Worm (Caenorhabditis elegans) whole organism, young adult: ENCODE data around the gene F35C11.5.
A peak's percentile ranks its signal among the peaks of the same experiment; 100 is the strongest.

Source experiments
- C17E4.6 ChIP-seq: fragments of 200-800 bp; sonication (Bioruptor generic); IDR thresholded peaks from 2 replicates; pipeline ENCODE4 v1.3.6; 2022; ENCODE audit warnings: missing genetic modification reagents, missing genetic modification characterization, missing compliant biosample characterization
- F22D6.2 ChIP-seq: sonication (generic microtip); optimal IDR thresholded peaks from 2 replicates; lab custom pipeline; 2016; ENCODE audit warnings: mild to moderate bottlenecking, missing genetic modification characterization, missing compliant biosample characterization
- F23B12.7 ChIP-seq: sonication (generic microtip); optimal IDR thresholded peaks from 2 replicates; lab custom pipeline; 2017; ENCODE audit warnings: missing genetic modification characterization, mild to moderate bottlenecking, missing compliant biosample characterization, antibody characterized with exemption, moderate library complexity; ENCODE audit not compliant: insufficient read depth
- F33H1.4 ChIP-seq: fragments of 200-800 bp; sonication (Bioruptor generic); IDR thresholded peaks from 2 replicates; pipeline ENCODE4 v1.3.6; 2022; ENCODE audit warnings: missing genetic modification reagents, missing genetic modification characterization, missing compliant biosample characterization
- F49E8.2 ChIP-seq: sonication (generic microtip); optimal IDR thresholded peaks from 3 replicates; lab custom pipeline; 2017; ENCODE audit warnings: missing genetic modification characterization, mild to moderate bottlenecking, missing compliant biosample characterization, antibody characterized with exemption, moderate library complexity; ENCODE audit not compliant: insufficient read depth
- Y56A3A.18 ChIP-seq: fragments of 200-800 bp; sonication (Bioruptor generic); IDR thresholded peaks from 2 replicates; pipeline ENCODE4 v1.3.6; 2022; ENCODE audit warnings: missing genetic modification reagents, missing genetic modification characterization, missing compliant biosample characterization
- Y67H2A.10 ChIP-seq: fragments of 200-800 bp; sonication (Bioruptor generic); conservative IDR thresholded peaks from 2 replicates; pipeline ENCODE4 v1.3.6; 2022; ENCODE audit warnings: missing genetic modification reagents, missing genetic modification characterization, missing compliant biosample characterization
- aptf-3 ChIP-seq: fragments of 200-800 bp; sonication (Bioruptor generic); IDR thresholded peaks from 2 replicates; pipeline ENCODE4 v1.3.6; 2022; ENCODE audit warnings: missing genetic modification characterization, missing compliant biosample characterization
- athp-1 ChIP-seq: sonication (generic microtip); optimal IDR thresholded peaks from 2 replicates; lab custom pipeline; 2017; ENCODE audit warnings: mild to moderate bottlenecking, missing genetic modification characterization, missing compliant biosample characterization
- attf-5 ChIP-seq: fragments of 200-800 bp; sonication (Bioruptor generic); optimal IDR thresholded peaks from 2 replicates; lab custom pipeline; 2018; ENCODE audit warnings: mild to moderate bottlenecking, missing genetic modification characterization, missing compliant biosample characterization
- attf-6 ChIP-seq: fragments of 200-800 bp; sonication (Bioruptor generic); IDR thresholded peaks from 2 replicates; pipeline ENCODE4 v1.3.6; 2022; ENCODE audit warnings: missing genetic modification reagents, missing genetic modification characterization, missing compliant biosample characterization
- ccch-3 ChIP-seq: fragments of 200-800 bp; sonication (Bioruptor generic); optimal IDR thresholded peaks from 2 replicates; lab custom pipeline; 2018; ENCODE audit warnings: mild to moderate bottlenecking, missing genetic modification characterization, missing compliant biosample characterization
- ceh-40 ChIP-seq: fragments of 200-800 bp; sonication (Bioruptor generic); IDR thresholded peaks from 2 replicates; pipeline ENCODE4 v1.3.6; 2022; ENCODE audit warnings: missing genetic modification characterization, missing compliant biosample characterization
- ceh-91 ChIP-seq: fragments of 200-800 bp; sonication (Bioruptor generic); IDR thresholded peaks from 2 replicates; pipeline ENCODE4 v1.3.6; 2022; ENCODE audit warnings: missing genetic modification reagents, missing genetic modification characterization, missing compliant biosample characterization
- die-1 ChIP-seq: sonication (generic microtip); optimal IDR thresholded peaks from 2 replicates; lab custom pipeline; 2016; ENCODE audit warnings: missing genotype, mild to moderate bottlenecking, missing genetic modification characterization, missing compliant biosample characterization
- efl-1 ChIP-seq: fragments of 150-350 bp; optimal IDR thresholded peaks from 2 replicates; lab custom pipeline; 2014; ENCODE audit warnings: missing biosample characterization, missing genetic modification reagents, missing genetic modification characterization
- egrh-3 ChIP-seq: fragments of 200-800 bp; sonication (Bioruptor generic); IDR thresholded peaks from 2 replicates; pipeline ENCODE4 v1.3.6; 2022; ENCODE audit warnings: missing genetic modification reagents, missing genetic modification characterization, missing compliant biosample characterization
- ets-4 ChIP-seq: fragments of 200-800 bp; sonication (Bioruptor generic); optimal IDR thresholded peaks from 2 replicates; lab custom pipeline; 2018; ENCODE audit warnings: mild to moderate bottlenecking, missing genetic modification characterization, missing compliant biosample characterization
- gei-17 ChIP-seq: fragments of 200-800 bp; sonication (Bioruptor generic); optimal IDR thresholded peaks from 2 replicates; lab custom pipeline; 2018; ENCODE audit warnings: mild to moderate bottlenecking, missing genetic modification characterization, missing compliant biosample characterization
- hmg-1.2 ChIP-seq: fragments of 200-800 bp; sonication (Bioruptor generic); IDR thresholded peaks from 2 replicates; pipeline ENCODE4 v1.3.6; 2022; ENCODE audit warnings: missing genetic modification reagents, missing genetic modification characterization, missing compliant biosample characterization
- lag-1 ChIP-seq: fragments of 200-800 bp; sonication (Bioruptor generic); IDR thresholded peaks from 2 replicates; pipeline ENCODE4 v1.3.6; 2022; ENCODE audit warnings: missing genetic modification reagents, missing genetic modification characterization, missing compliant biosample characterization
- let-607 ChIP-seq, 2 experiments: fragments of 200-800 bp in 1 of 2; sonication (Bioruptor generic) in 1 of 2; sonication (generic microtip) in 1 of 2; optimal IDR thresholded peaks; 2 replicates each; lab custom pipeline; 2016 to 2018; ENCODE audit warnings: mild to moderate bottlenecking in 2 of 2, missing compliant biosample characterization in 2 of 2, missing genetic modification characterization in 2 of 2, moderate library complexity in 2 of 2, missing genotype in 1 of 2
- lin-26 ChIP-seq: fragments of 200-800 bp; sonication (Bioruptor generic); IDR thresholded peaks from 2 replicates; pipeline ENCODE4 v1.3.6; 2022; ENCODE audit warnings: missing genetic modification reagents, missing genetic modification characterization, missing compliant biosample characterization
- lin-40 ChIP-seq: sonication (generic microtip); optimal IDR thresholded peaks from 2 replicates; lab custom pipeline; 2016; ENCODE audit warnings: missing genetic modification characterization, mild to moderate bottlenecking, missing compliant biosample characterization, missing genotype, missing genetic modification reagents
- lin-54 ChIP-seq: fragments of 200-800 bp; sonication (Bioruptor generic); optimal IDR thresholded peaks from 2 replicates; lab custom pipeline; 2018; ENCODE audit warnings: mild to moderate bottlenecking, missing genetic modification characterization, missing compliant biosample characterization
- madf-10 ChIP-seq: sonication (generic microtip); optimal IDR thresholded peaks from 2 replicates; lab custom pipeline; 2016; ENCODE audit warnings: mild to moderate bottlenecking, missing genetic modification characterization, missing compliant biosample characterization
- madf-8 ChIP-seq: fragments of 200-800 bp; sonication (Bioruptor generic); conservative IDR thresholded peaks from 2 replicates; pipeline ENCODE4 v1.3.6; 2022; ENCODE audit warnings: missing genetic modification reagents, missing genetic modification characterization, missing compliant biosample characterization
- nhr-80 ChIP-seq: sonication (generic microtip); optimal IDR thresholded peaks from 2 replicates; lab custom pipeline; 2016; ENCODE audit warnings: missing genetic modification characterization, missing compliant biosample characterization
- pbrm-1 ChIP-seq: fragments of 200-800 bp; sonication (Bioruptor generic); IDR thresholded peaks from 2 replicates; pipeline ENCODE4 v1.3.6; 2022; ENCODE audit warnings: missing genetic modification reagents, missing genetic modification characterization, missing compliant biosample characterization
- pha-4 ChIP-seq: fragments of 150-350 bp; sonication (generic microtip); optimal IDR thresholded peaks from 2 replicates; lab custom pipeline; 2014; ENCODE audit warnings: missing biosample characterization, missing genetic modification reagents, missing genetic modification characterization
- rpc-1 ChIP-seq, 2 experiments: fragments of 150-350 bp in 1 of 2; sonication (generic microtip) in 1 of 2; optimal IDR thresholded peaks; 2 replicates each; lab custom pipeline; 2014 to 2018; ENCODE audit warnings: missing biosample characterization in 1 of 2, missing genetic modification characterization in 1 of 2, missing genetic modification reagents in 1 of 2, missing genotype in 1 of 2
- sea-2 ChIP-seq: fragments of 200-800 bp; sonication (Bioruptor generic); IDR thresholded peaks from 2 replicates; pipeline ENCODE4 v1.3.6; 2022; ENCODE audit warnings: missing genetic modification characterization, missing compliant biosample characterization
- snpc-3.4 ChIP-seq: sonication (generic microtip); optimal IDR thresholded peaks from 2 replicates; lab custom pipeline; 2017; ENCODE audit warnings: missing genetic modification characterization, mild to moderate bottlenecking, missing compliant biosample characterization, antibody characterized with exemption, moderate library complexity, missing genotype, missing genetic modification reagents
- somi-1 ChIP-seq: fragments of 200-800 bp; sonication (Bioruptor generic); optimal IDR thresholded peaks from 2 replicates; lab custom pipeline; 2018; ENCODE audit warnings: mild to moderate bottlenecking, missing genetic modification characterization, missing compliant biosample characterization
- tbx-9 ChIP-seq: sonication (generic microtip); optimal IDR thresholded peaks from 2 replicates; lab custom pipeline; 2016; ENCODE audit warnings: borderline replicate concordance, missing genetic modification characterization, inconsistent platforms, missing compliant biosample characterization
- unc-130 ChIP-seq: sonication (generic microtip); optimal IDR thresholded peaks from 2 replicates; lab custom pipeline; 2016; ENCODE audit warnings: missing genetic modification reagents, missing genetic modification characterization, missing compliant biosample characterization
- unc-62 ChIP-seq: fragments of 150-350 bp; optimal IDR thresholded peaks from 2 replicates; lab custom pipeline; 2014; ENCODE audit warnings: missing biosample characterization, missing genetic modification reagents, missing genetic modification characterization
- xnd-1 ChIP-seq: sonication (generic microtip); optimal IDR thresholded peaks from 2 replicates; lab custom pipeline; 2016; ENCODE audit warnings: missing genotype, missing genetic modification reagents, missing genetic modification characterization, missing compliant biosample characterization
- zfh-2 ChIP-seq: fragments of 200-800 bp; sonication (Bioruptor generic); conservative IDR thresholded peaks from 2 replicates; pipeline ENCODE4 v1.3.6; 2022; ENCODE audit warnings: missing genetic modification reagents, missing genetic modification characterization, missing compliant biosample characterization
- ztf-18 ChIP-seq: sonication (generic microtip); optimal IDR thresholded peaks from 2 replicates; lab custom pipeline; 2016; ENCODE audit warnings: missing genotype, mild to moderate bottlenecking, missing genetic modification characterization, missing compliant biosample characterization
- ztf-28 ChIP-seq: fragments of 200-800 bp; sonication (Bioruptor generic); IDR thresholded peaks from 2 replicates; pipeline ENCODE4 v1.3.6; 2022; ENCODE audit warnings: missing genetic modification reagents, missing genetic modification characterization, missing compliant biosample characterization
- ztf-3 ChIP-seq: fragments of 200-800 bp; sonication (Bioruptor generic); optimal IDR thresholded peaks from 2 replicates; lab custom pipeline; 2018; ENCODE audit warnings: mild to moderate bottlenecking, missing genetic modification characterization, missing compliant biosample characterization

The F35C11.5 gene

DNA sequence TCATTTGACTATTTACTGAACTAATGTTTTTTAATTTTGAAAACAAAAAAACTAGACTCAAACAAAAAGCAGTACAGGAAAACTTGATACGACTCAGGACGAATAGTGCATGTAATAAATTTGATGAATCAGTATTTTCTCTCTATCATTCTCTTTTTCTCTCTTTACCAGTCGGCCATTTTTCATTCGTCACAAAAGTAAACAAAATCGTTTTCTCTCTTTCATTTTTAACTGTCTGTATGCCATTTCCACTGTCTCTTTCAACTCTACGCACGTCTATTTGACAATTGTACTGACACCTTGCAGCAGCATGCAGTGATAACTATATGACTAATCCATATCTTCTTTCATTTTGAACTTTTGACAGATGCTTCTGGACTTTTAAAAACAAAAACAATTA, 4.8 kb upstream of the F35C11.5 start, which contains the start of the genes F35C11.2 and F35C11.4:
Gene F35C11.2, minus strand, starts transcription at position 90 of the 400 bp plus-strand sequence.
Gene F35C11.4, plus strand, starts transcription at position 260 of the 400 bp plus-strand sequence.
- TF ChIP-seq athp-1 (tag; lab: Kevin White, UChicago): no peak
- TF ChIP-seq pha-4: peak; percentile 16
- TF ChIP-seq hmg-1.2 (GFP tag; lab: Robert Waterston, UW): no peak
- no peak for TF ChIP-seq Y67H2A.10 (GFP tag; lab: Robert Waterston, UW)
- no peak for TF ChIP-seq ceh-91
- no peak for TF ChIP-seq snpc-3.4
- TF ChIP-seq unc-62: peak; percentile 77
- no peak for TF ChIP-seq unc-130 (GFP tag; lab: Kevin White, UChicago)
- no peak for TF ChIP-seq die-1 (tag; lab: Kevin White, UChicago)
- peak; percentile 89 for TF ChIP-seq nhr-80
- TF ChIP-seq let-607 (tag; optimal IDR thresholded peaks at IDR 0.05; lab: Kevin White, UChicago): peak in 1 of 2 experiments; percentile 9
- TF ChIP-seq madf-10 (tag; lab: Kevin White, UChicago): no peak

DNA sequence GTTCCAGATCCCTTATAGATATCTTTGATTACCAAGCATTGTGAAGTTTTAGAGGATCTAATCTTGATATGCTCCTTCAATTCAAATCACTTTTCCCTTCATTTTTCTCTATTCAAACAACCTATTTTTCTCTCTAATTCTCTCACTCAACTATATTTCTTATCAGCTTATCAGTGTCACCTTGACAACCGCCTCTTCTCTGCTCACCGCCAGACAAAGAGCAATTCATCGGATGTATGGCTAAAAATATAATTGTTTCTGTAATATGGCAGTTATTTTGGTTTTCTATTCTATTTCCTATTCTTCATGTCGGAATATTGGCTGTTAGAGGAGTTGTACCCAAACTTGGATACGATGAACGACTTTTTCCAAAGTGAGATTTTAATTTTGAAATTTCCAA, 3.8 kb upstream of the F35C11.5 start:
- TF ChIP-seq lag-1 (GFP tag; lab: Robert Waterston, UW): no peak
- no peak for TF ChIP-seq lin-26
- no peak for TF ChIP-seq F23B12.7
- no peak for TF ChIP-seq F33H1.4
- no peak for TF ChIP-seq ztf-28 (GFP tag; lab: Robert Waterston, UW)
- no peak for TF ChIP-seq somi-1 (GFP tag; lab: Kevin White, UChicago)
- TF ChIP-seq athp-1 (tag; lab: Kevin White, UChicago): no peak
- no peak for TF ChIP-seq Y56A3A.18 (GFP tag; lab: Robert Waterston, UW)
- TF ChIP-seq attf-5: no peak
- no peak for TF ChIP-seq aptf-3 (GFP tag; lab: Robert Waterston, UW)
- no peak for TF ChIP-seq ccch-3 (GFP tag; lab: Kevin White, UChicago)
- TF ChIP-seq lin-40: no peak
- no peak for TF ChIP-seq gei-17 (GFP tag; lab: Kevin White, UChicago)
- no peak for TF ChIP-seq madf-8 (GFP tag; lab: Robert Waterston, UW)
- no peak for TF ChIP-seq ceh-40 (GFP tag; lab: Robert Waterston, UW)
- TF ChIP-seq pbrm-1 (GFP tag; lab: Robert Waterston, UW): no peak
- no peak for TF ChIP-seq unc-62
- no peak for TF ChIP-seq tbx-9 (tag; lab: Kevin White, UChicago)
- no peak for TF ChIP-seq F22D6.2 (tag; lab: Kevin White, UChicago)
- no peak for TF ChIP-seq sea-2

DNA sequence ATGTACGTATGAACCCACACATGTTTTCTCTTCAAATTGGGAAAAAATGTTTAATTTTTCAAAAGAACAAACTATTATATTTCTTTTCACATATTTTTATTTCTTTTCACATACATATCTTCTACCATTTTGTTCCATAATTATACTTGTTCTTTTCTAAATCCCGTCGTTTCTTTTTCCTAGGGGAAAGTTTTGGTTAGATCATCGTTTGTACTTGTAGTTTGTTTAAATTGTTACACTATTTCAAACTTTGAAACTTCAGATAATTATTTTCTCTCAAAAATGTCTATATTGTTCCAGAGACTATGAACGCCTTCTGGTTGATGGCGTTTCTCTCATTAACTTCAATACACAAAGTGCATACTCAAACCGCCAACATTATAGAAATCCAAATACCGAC, 2.5 kb downstream of the F35C11.5 start, which contains the start of gene F35C11.7:
Gene F35C11.7, plus strand, starts transcription at position 301 of the 400 bp plus-strand sequence.
- TF ChIP-seq ets-4 (GFP tag; lab: Kevin White, UChicago) (no peak), ccch-3 (GFP tag; lab: Kevin White, UChicago) (no peak), aptf-3 (GFP tag; lab: Robert Waterston, UW) (no peak), F49E8.2 (tag; lab: Kevin White, UChicago) (no peak), egrh-3 (GFP tag; lab: Robert Waterston, UW) (no peak), rpc-1 (optimal IDR thresholded peaks at IDR 0.05; lab: Kevin White, UChicago) (no peak), rpc-1 (tag; optimal IDR thresholded peaks at IDR 0.05; lab: Kevin White, UChicago) (no peak), F22D6.2 (tag; lab: Kevin White, UChicago) (no peak), lin-54 (GFP tag; lab: Kevin White, UChicago) (no peak), ztf-3 (GFP tag; lab: Kevin White, UChicago) (no peak), C17E4.6 (GFP tag; lab: Robert Waterston, UW) (no peak), ceh-91 (no peak), pbrm-1 (GFP tag; lab: Robert Waterston, UW) (no peak), efl-1 (no peak), ztf-28 (GFP tag; lab: Robert Waterston, UW) (no peak), xnd-1 (tag; lab: Kevin White, UChicago) (no peak), ztf-18 (tag; lab: Kevin White, UChicago) (no peak), zfh-2 (no peak), attf-6 (GFP tag; lab: Robert Waterston, UW) (no peak), athp-1 (tag; lab: Kevin White, UChicago) (no peak), lin-40 (no peak)
